Fruit fly (Drosophila melanogaster) whole organism, embryonic: ENCODE data around the gene Bace.

ENCODE experiments used
- Aef1 ChIP-seq: fragments of 200-800 bp; sonication (Bioruptor generic); IDR thresholded peaks from 3 replicates; pipeline ENCODE4 v1.3.6; 2022; ENCODE audit warnings: missing biosample characterization, missing genetic modification characterization
- Atf6 ChIP-seq: fragments of 200-800 bp; sonication (Bioruptor generic); IDR thresholded peaks from 2 replicates; pipeline ENCODE4 v1.3.6; 2022; ENCODE audit warnings: missing biosample characterization, missing genetic modification characterization
- CG10274 ChIP-seq: fragments of 200-800 bp; sonication (Bioruptor generic); optimal IDR thresholded peaks from 3 replicates; lab custom pipeline; 2017; ENCODE audit warnings: missing biosample characterization, mild to moderate bottlenecking, missing genetic modification characterization
- CG11247 ChIP-seq: fragments of 200-800 bp; sonication (Bioruptor generic); IDR thresholded peaks from 2 replicates; pipeline ENCODE4 v1.3.6; 2022; ENCODE audit warnings: missing biosample characterization, missing genetic modification characterization
- CG11504 ChIP-seq: fragments of 200-800 bp; sonication (Bioruptor generic); optimal IDR thresholded peaks from 3 replicates; lab custom pipeline; 2019; ENCODE audit warnings: missing biosample characterization, mild to moderate bottlenecking, missing genetic modification characterization, moderate library complexity
- CG12155 ChIP-seq: fragments of 200-800 bp; sonication (Bioruptor generic); optimal IDR thresholded peaks from 3 replicates; lab custom pipeline; 2016; ENCODE audit warnings: missing biosample characterization, missing genetic modification characterization
- CG1233 ChIP-seq: fragments of 200-800 bp; sonication (Bioruptor generic); optimal IDR thresholded peaks from 4 replicates; lab custom pipeline; 2018; ENCODE audit warnings: missing biosample characterization, mild to moderate bottlenecking, missing genetic modification characterization
- CG12659 ChIP-seq: fragments of 200-800 bp; sonication (Bioruptor generic); optimal IDR thresholded peaks from 3 replicates; lab custom pipeline; 2017; ENCODE audit warnings: mild to moderate bottlenecking, missing biosample characterization, missing genetic modification reagents, missing genetic modification characterization
- CG13287 ChIP-seq: fragments of 200-800 bp; sonication (Bioruptor generic); IDR thresholded peaks from 2 replicates; pipeline ENCODE4 v1.3.6; 2022; ENCODE audit warnings: missing biosample characterization, missing genetic modification characterization; ENCODE audit not compliant: partially characterized antibody
- CG15479 ChIP-seq: fragments of 200-800 bp; sonication (Bioruptor generic); optimal IDR thresholded peaks from 3 replicates; lab custom pipeline; 2019; ENCODE audit warnings: missing biosample characterization, mild to moderate bottlenecking, missing genetic modification characterization, moderate library complexity
- CG15514 ChIP-seq: fragments of 200-800 bp; sonication (Bioruptor generic); optimal IDR thresholded peaks from 3 replicates; lab custom pipeline; 2017; ENCODE audit warnings: missing biosample characterization, missing genetic modification characterization, mild to moderate bottlenecking, moderate library complexity, missing genetic modification reagents
- CG17829 ChIP-seq: fragments of 200-800 bp; optimal IDR thresholded peaks from 2 replicates; lab custom pipeline; 2019; ENCODE audit warnings: missing biosample characterization, mild to moderate bottlenecking, missing genetic modification characterization, moderate library complexity
- CG18011 ChIP-seq: fragments of 200-800 bp; sonication (Bioruptor generic); optimal IDR thresholded peaks from 2 replicates; lab custom pipeline; 2017; ENCODE audit warnings: missing biosample characterization, missing genetic modification characterization, mild to moderate bottlenecking, moderate library complexity, missing genotype
- CG2116 ChIP-seq: fragments of 200-800 bp; sonication (Bioruptor generic); optimal IDR thresholded peaks from 3 replicates; lab custom pipeline; 2018; ENCODE audit warnings: missing biosample characterization, mild to moderate bottlenecking, missing genetic modification characterization
- CG2129 ChIP-seq: fragments of 200-800 bp; sonication (Bioruptor generic); IDR thresholded peaks from 2 replicates; pipeline ENCODE4 v1.3.6; 2022; ENCODE audit warnings: missing biosample characterization, missing genetic modification characterization; ENCODE audit not compliant: partially characterized antibody
- CG3281 ChIP-seq: fragments of 200-800 bp; sonication (Bioruptor generic); optimal IDR thresholded peaks from 3 replicates; lab custom pipeline; 2017; ENCODE audit warnings: missing biosample characterization, mild to moderate bottlenecking, missing genetic modification characterization
- CG34224 ChIP-seq: fragments of 200-800 bp; sonication (Bioruptor generic); IDR thresholded peaks from 3 replicates; pipeline ENCODE4 v1.3.6; 2022; ENCODE audit warnings: missing biosample characterization, missing genetic modification characterization; ENCODE audit not compliant: partially characterized antibody
- CG34376 ChIP-seq: fragments of 200-800 bp; sonication (Bioruptor generic); optimal IDR thresholded peaks from 2 replicates; lab custom pipeline; 2018; ENCODE audit warnings: missing biosample characterization, mild to moderate bottlenecking, missing genetic modification characterization
- CG8478 ChIP-seq: fragments of >200 bp; optimal IDR thresholded peaks from 2 replicates; lab custom pipeline; 2018
- Gsc ChIP-seq: fragments of 200-800 bp; sonication (Bioruptor generic); IDR thresholded peaks from 2 replicates; pipeline ENCODE4 v1.3.6; 2022; ENCODE audit warnings: missing biosample characterization, missing genetic modification characterization
- Med ChIP-seq: fragments of 200-800 bp; sonication (Bioruptor generic); peaks from one replicate; lab custom pipeline; 2016; ENCODE audit warnings: missing biosample characterization, missing genetic modification characterization, mild to moderate bottlenecking, inconsistent platforms, moderate library complexity
- Nf-YA ChIP-seq: fragments of 200-800 bp; sonication (Bioruptor generic); IDR thresholded peaks from 2 replicates; pipeline ENCODE4 v1.3.6; 2022; ENCODE audit warnings: missing biosample characterization, missing genetic modification characterization
- Nf-YC ChIP-seq: fragments of 200-800 bp; optimal IDR thresholded peaks from 3 replicates; lab custom pipeline; 2019; ENCODE audit warnings: missing biosample characterization, mild to moderate bottlenecking, missing genetic modification characterization, moderate library complexity
- Sox102F ChIP-seq: fragments of 200-800 bp; sonication (Bioruptor generic); optimal IDR thresholded peaks from 2 replicates; lab custom pipeline; 2018; ENCODE audit warnings: missing biosample characterization, mild to moderate bottlenecking, missing genetic modification characterization, moderate library complexity
- Trl ChIP-seq, 3 experiments: fragments of >200 bp in 2 of 3; fragments of 200-800 bp in 1 of 3; sonication (Bioruptor generic) in 1 of 3; optimal IDR thresholded peaks; 2 replicates in 1 of 3; 3 replicates in 2 of 3; lab custom pipeline; 2016 to 2017; ENCODE audit warnings: missing biosample characterization in 1 of 3, missing genetic modification characterization in 1 of 3
- ac ChIP-seq: fragments of 200-800 bp; sonication (Bioruptor generic); optimal IDR thresholded peaks from 3 replicates; lab custom pipeline; 2017; ENCODE audit warnings: missing biosample characterization, mild to moderate bottlenecking, missing genetic modification characterization
- crp ChIP-seq, 2 experiments: fragments of 200-800 bp; sonication (Bioruptor generic); optimal IDR thresholded peaks; 2 replicates in 1 of 2; 3 replicates in 1 of 2; lab custom pipeline; 2017; ENCODE audit warnings: missing biosample characterization in 2 of 2, missing genetic modification characterization in 2 of 2, mild to moderate bottlenecking in 1 of 2, moderate library complexity in 1 of 2
- disco-r ChIP-seq: fragments of 200-800 bp; sonication (Bioruptor generic); optimal IDR thresholded peaks from 2 replicates; lab custom pipeline; 2016; ENCODE audit warnings: missing biosample characterization, missing genetic modification characterization
- gsb ChIP-seq: fragments of 200-800 bp; sonication (Bioruptor generic); IDR thresholded peaks from 2 replicates; pipeline ENCODE4 v1.3.6; 2022; ENCODE audit warnings: missing biosample characterization, missing genetic modification characterization
- hkb ChIP-seq, 2 experiments: fragments of 200-800 bp in 1 of 2; fragments of >200 bp in 1 of 2; sonication (Bioruptor generic) in 1 of 2; IDR thresholded peaks in 1 of 2; optimal IDR thresholded peaks in 1 of 2; 2 replicates each; pipeline versions ENCODE4 v1.3.6 to Lab custom; 2017 to 2022; ENCODE audit warnings: missing biosample characterization in 1 of 2, missing genetic modification characterization in 1 of 2
- mirr ChIP-seq: fragments of 200-800 bp; sonication (Bioruptor generic); optimal IDR thresholded peaks from 3 replicates; lab custom pipeline; 2018; ENCODE audit warnings: missing biosample characterization, mild to moderate bottlenecking, missing genetic modification characterization
- nerfin-1 ChIP-seq: fragments of 200-800 bp; sonication (Bioruptor generic); optimal IDR thresholded peaks from 3 replicates; lab custom pipeline; 2019; ENCODE audit warnings: missing biosample characterization, mild to moderate bottlenecking, missing genetic modification characterization, moderate library complexity
- nmo ChIP-seq: fragments of 200-800 bp; sonication (Bioruptor generic); optimal IDR thresholded peaks from 2 replicates; lab custom pipeline; 2018; ENCODE audit warnings: missing biosample characterization, mild to moderate bottlenecking, missing genetic modification characterization, moderate library complexity
- phol ChIP-seq: fragments of 200-800 bp; sonication (Bioruptor generic); optimal IDR thresholded peaks from 3 replicates; lab custom pipeline; 2018; ENCODE audit warnings: missing biosample characterization, mild to moderate bottlenecking, missing genetic modification characterization, moderate library complexity
- pzg ChIP-seq: fragments of 200-800 bp; sonication (Bioruptor generic); optimal IDR thresholded peaks from 3 replicates; lab custom pipeline; 2018; ENCODE audit warnings: missing biosample characterization, mild to moderate bottlenecking, missing genetic modification characterization, moderate library complexity
- repo ChIP-seq: fragments of 200-800 bp; sonication (Bioruptor generic); optimal IDR thresholded peaks from 2 replicates; lab custom pipeline; 2016; ENCODE audit warnings: missing biosample characterization, missing genetic modification characterization
- rib ChIP-seq: fragments of 200-800 bp; sonication (Bioruptor generic); IDR thresholded peaks from 2 replicates; pipeline ENCODE4 v1.3.6; 2022; ENCODE audit warnings: missing biosample characterization, missing genetic modification characterization
- row ChIP-seq: fragments of 200-800 bp; sonication (Bioruptor generic); IDR thresholded peaks from 3 replicates; pipeline ENCODE4 v1.3.6; 2022; ENCODE audit warnings: missing biosample characterization, missing genetic modification characterization
- sna ChIP-seq: fragments of 200-800 bp; sonication (Bioruptor generic); IDR thresholded peaks from 2 replicates; pipeline ENCODE4 v1.3.6; 2022; ENCODE audit warnings: missing biosample characterization, missing genetic modification characterization; ENCODE audit not compliant: partially characterized antibody
- stwl ChIP-seq: fragments of 200-800 bp; sonication (Bioruptor generic); optimal IDR thresholded peaks from 3 replicates; lab custom pipeline; 2018; ENCODE audit warnings: missing biosample characterization, mild to moderate bottlenecking, missing genetic modification characterization, moderate library complexity
- tna ChIP-seq: fragments of 200-800 bp; sonication (Bioruptor generic); IDR thresholded peaks from 2 replicates; pipeline ENCODE4 v1.3.6; 2022; ENCODE audit warnings: missing biosample characterization, missing genetic modification characterization; ENCODE audit not compliant: partially characterized antibody
- trem ChIP-seq: fragments of 200-800 bp; optimal IDR thresholded peaks from 3 replicates; lab custom pipeline; 2019; ENCODE audit warnings: missing biosample characterization, mild to moderate bottlenecking, missing genetic modification characterization, moderate library complexity
- unc-4 ChIP-seq: fragments of 200-800 bp; sonication (Bioruptor generic); IDR thresholded peaks from 2 replicates; pipeline ENCODE4 v1.3.6; 2022; ENCODE audit warnings: missing biosample characterization, missing genetic modification characterization; ENCODE audit not compliant: partially characterized antibody
- vvl ChIP-seq: fragments of 200-800 bp; sonication (Bioruptor generic); IDR thresholded peaks from 2 replicates; pipeline ENCODE4 v1.3.6; 2022; ENCODE audit warnings: missing biosample characterization, missing genetic modification characterization
- wek ChIP-seq: fragments of 200-800 bp; sonication (Bioruptor generic); optimal IDR thresholded peaks from 3 replicates; lab custom pipeline; 2018; ENCODE audit warnings: missing biosample characterization, mild to moderate bottlenecking, missing genetic modification characterization, moderate library complexity
- zen2 ChIP-seq: fragments of 200-800 bp; sonication (Bioruptor generic); IDR thresholded peaks from 3 replicates; pipeline ENCODE4 v1.3.6; 2022; ENCODE audit warnings: missing biosample characterization, missing genetic modification characterization; ENCODE audit not compliant: partially characterized antibody

Gene Bace

DNA sequence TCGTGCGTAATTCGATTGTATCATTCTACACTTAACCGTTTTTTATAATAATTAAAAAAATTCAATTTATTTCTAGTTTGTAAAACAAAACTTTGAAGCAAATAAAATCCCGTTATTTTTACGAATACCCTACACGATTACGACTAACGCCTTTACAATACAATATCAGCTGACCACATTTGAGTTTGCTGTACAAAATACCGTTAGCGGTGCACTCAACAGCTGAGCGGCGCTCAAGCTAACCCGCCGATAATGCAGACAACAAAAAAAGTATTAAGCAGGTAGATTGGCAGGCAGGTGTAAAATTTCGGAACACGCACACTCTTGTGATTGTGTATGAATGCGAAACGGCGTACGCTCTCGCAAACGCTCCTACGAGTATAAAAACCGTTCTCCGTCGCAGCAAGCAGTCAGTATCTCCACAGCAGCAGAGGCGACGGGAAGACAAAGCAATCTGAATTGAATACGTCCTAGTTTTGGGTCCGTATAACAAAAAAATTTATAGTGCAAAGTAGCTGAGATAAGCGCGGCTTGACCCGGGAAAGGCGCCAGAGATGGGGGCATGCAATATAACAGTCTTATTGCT is 25.7 kb upstream of the Bace start, which contains the start of gene Acer (continued):
- TF ChIP-seq nerfin-1 (tag; lab: Kevin White, UChicago) (peak; percentile 3), disco-r (GFP tag; lab: Kevin White, UChicago) (no peak), CG18011 (GFP tag; lab: Kevin White, UChicago) (no peak), phol (tag; lab: Kevin White, UChicago) (peak; percentile 37), CG34224 (GFP tag; lab: Robert Waterston, UW) (peak; percentile 25; the same call in 1 of the 3 replicates), Med (GFP tag; lab: Kevin White, UChicago) (peak; percentile 86), row (GFP tag; lab: Robert Waterston, UW) (peak; percentile 34; the same call in 1 of the 3 replicates), CG2116 (GFP tag; lab: Kevin White, UChicago) (peak; percentile 39), CG2129 (GFP tag; lab: Robert Waterston, UW) (peak; percentile 47; the same call in 1 of the 2 replicates), CG12659 (GFP tag; lab: Kevin White, UChicago) (peak; percentile 32), vvl (GFP tag; lab: Robert Waterston, UW) (no peak), unc-4 (GFP tag; lab: Robert Waterston, UW) (0 out of 2 replicates have a peak, but pooled peaks have one; percentile 35), mirr (GFP tag; lab: Kevin White, UChicago) (peak; percentile 13), CG15479 (GFP tag; lab: Kevin White, UChicago) (peak; percentile 89), CG13287 (GFP tag; lab: Robert Waterston, UW) (peak; percentile 56), ac (GFP tag; lab: Kevin White, UChicago) (peak; percentile 78), repo (GFP tag; lab: Kevin White, UChicago) (no peak), rib (peak; percentile 73; the same call in 1 of the 2 replicates), Trl (optimal IDR thresholded peaks at IDR 0.05; lab: Kevin White, UChicago) (peak in 1 of 2 experiments; percentile 43), Trl (GFP tag; optimal IDR thresholded peaks at IDR 0.05; lab: Kevin White, UChicago) (peak; percentile 25), tna (GFP tag; lab: Robert Waterston, UW) (peak; percentile 13; the same call in 1 of the 2 replicates), sna (GFP tag; lab: Robert Waterston, UW) (0 out of 2 replicates have a peak, but pooled peaks have one; percentile 19), CG11504 (tag; lab: Kevin White, UChicago) (no peak), CG15514 (GFP tag; lab: Kevin White, UChicago) (peak; percentile 8), Gsc (no peak), trem (peak; percentile 57), Nf-YA (GFP tag; lab: Robert Waterston, UW) (no peak), stwl (peak; percentile 54), Nf-YC (tag; lab: Kevin White, UChicago) (peak; percentile 25), CG10274 (GFP tag; lab: Kevin White, UChicago) (peak; percentile 37), Aef1 (GFP tag; lab: Robert Waterston, UW) (no peak), crp (GFP tag; optimal IDR thresholded peaks at IDR 0.05; lab: Kevin White, UChicago) (peak; percentile 53 to 91), Sox102F (GFP tag; lab: Kevin White, UChicago) (peak; percentile 24), CG17829 (tag; lab: Kevin White, UChicago) (peak; percentile 0), pzg (peak; percentile 24), Atf6 (no peak), gsb (0 out of 2 replicates have a peak, but pooled peaks have one; percentile 24), CG3281 (GFP tag; lab: Kevin White, UChicago) (no peak), zen2 (GFP tag; lab: Robert Waterston, UW) (peak; percentile 4; the same call in 1 of the 3 replicates), CG1233 (no peak), CG11247 (GFP tag; lab: Robert Waterston, UW) (no peak), CG34376 (GFP tag; lab: Kevin White, UChicago) (peak; percentile 64), wek (GFP tag; lab: Kevin White, UChicago) (peak; percentile 95), CG8478 (no peak), nmo (GFP tag; lab: Kevin White, UChicago) (peak; percentile 20), CG12155 (GFP tag; lab: Kevin White, UChicago) (no peak), hkb (optimal IDR thresholded peaks at IDR 0.05; lab: Kevin White, UChicago) (no peak), hkb (GFP tag; IDR thresholded peaks at IDR 0.05; lab: Robert Waterston, UW) (0 out of 2 replicates have a peak, but pooled peaks have one; percentile 13)
